Fruit fly (Drosophila melanogaster): ENCODE results near the gene Gr64f.

Gene Gr64f

DNA sequence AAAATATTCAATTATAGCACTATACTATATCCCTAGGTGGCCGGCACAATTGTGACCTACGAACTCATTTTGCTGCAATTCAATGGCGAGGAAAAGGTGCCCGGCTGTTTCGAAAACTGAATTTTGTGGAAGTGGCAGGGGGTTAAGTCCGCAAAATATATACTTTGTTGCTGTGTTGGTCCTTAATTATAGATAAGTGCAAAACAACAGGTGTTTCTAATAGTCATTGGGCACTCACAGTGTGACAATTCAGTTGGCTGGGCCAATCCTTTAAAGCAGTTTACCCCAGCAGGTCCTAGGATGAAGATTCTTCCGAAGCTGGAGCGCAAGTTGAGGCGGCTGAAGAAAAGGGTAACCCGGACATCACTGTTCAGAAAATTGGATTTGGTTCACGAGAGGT is at the start of gene Gr64f:
TSS of gene Gr64f (plus strand) at position 301 of the 400 bp plus-strand sequence.
- TF ChIP-seq pan (optimal IDR thresholded peaks at IDR 0.05) (no peak), rgr (GFP tag; optimal IDR thresholded peaks at IDR 0.05) (no peak), CG32264 (GFP tag; optimal IDR thresholded peaks at IDR 0.05) (no peak), Dif (GFP tag; optimal IDR thresholded peaks at IDR 0.05; ENCODE audit: partially characterized antibody) (no peak), Jra (GFP tag; optimal IDR thresholded peaks at IDR 0.05) (no peak), GATAd (GFP tag; optimal IDR thresholded peaks at IDR 0.05) (no peak), HLH106 (tag; optimal IDR thresholded peaks at IDR 0.05) (no peak), ey (GFP tag; optimal IDR thresholded peaks at IDR 0.05) (no peak), sage (GFP tag; optimal IDR thresholded peaks at IDR 0.05) (no peak), Hr83 (GFP tag; optimal IDR thresholded peaks at IDR 0.05; ENCODE audit: poor library complexity, severe bottlenecking) (no peak), Dfd (GFP tag; optimal IDR thresholded peaks at IDR 0.05) (no peak), lola (GFP tag; optimal IDR thresholded peaks at IDR 0.05) (no peak), Hnf4 (GFP tag; optimal IDR thresholded peaks at IDR 0.05) (no peak), tai (GFP tag; optimal IDR thresholded peaks at IDR 0.05) (no peak), Sp1 (GFP tag; optimal IDR thresholded peaks at IDR 0.05) (no peak), OdsH (GFP tag; optimal IDR thresholded peaks at IDR 0.05) (no peak), Hr78 (GFP tag; optimal IDR thresholded peaks at IDR 0.05) (no peak), CG9705 (GFP tag; optimal IDR thresholded peaks at IDR 0.05) (no peak), brk (GFP tag; optimal IDR thresholded peaks at IDR 0.05) (no peak), psq (GFP tag; optimal IDR thresholded peaks at IDR 0.05) (no peak)

- TF ChIP-seq CG32264 (GFP tag; optimal IDR thresholded peaks at IDR 0.05) = no peak
- TF ChIP-seq dmrt93B (GFP tag; optimal IDR thresholded peaks at IDR 0.05) = no peak
- TF ChIP-seq GATAd (GFP tag; optimal IDR thresholded peaks at IDR 0.05) = no peak
- no peak for TF ChIP-seq CG9705 (GFP tag; optimal IDR thresholded peaks at IDR 0.05)
- TF ChIP-seq Dfd (GFP tag; optimal IDR thresholded peaks at IDR 0.05) = no peak
- TF ChIP-seq Sp1 (GFP tag; optimal IDR thresholded peaks at IDR 0.05) = no peak
- no peak for TF ChIP-seq jim (GFP tag; optimal IDR thresholded peaks at IDR 0.05)
Measured at dm6 chr3L:3995554-3995953, 40.0 kb upstream of the Gr64f start.

DNA sequence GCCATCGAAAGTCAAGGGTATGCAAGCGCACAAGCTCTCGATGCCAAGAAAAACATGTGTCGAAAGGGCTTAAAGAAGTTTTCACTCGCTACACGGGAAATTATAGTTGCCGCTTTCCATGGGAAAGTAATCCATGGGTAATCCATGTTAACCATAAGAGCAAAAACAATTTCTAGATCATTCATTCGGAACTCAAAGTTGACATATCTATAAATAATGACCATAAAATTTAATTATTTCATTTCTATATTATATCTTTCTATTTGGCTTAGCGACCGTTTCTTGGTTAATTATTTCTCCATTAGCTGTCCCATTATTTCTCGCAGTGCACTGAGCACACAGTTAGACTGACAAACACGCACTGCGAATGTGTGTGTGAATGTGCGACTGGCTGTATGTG is 34.9 kb upstream of the Gr64f start:
- TF ChIP-seq tai (GFP tag; optimal IDR thresholded peaks at IDR 0.05) (no peak), Dif (GFP tag; optimal IDR thresholded peaks at IDR 0.05; ENCODE audit: partially characterized antibody) (no peak)

- no peak for TF ChIP-seq fru (GFP tag; optimal IDR thresholded peaks at IDR 0.05)
- TF ChIP-seq Dfd (GFP tag; optimal IDR thresholded peaks at IDR 0.05) = no peak
- TF ChIP-seq Vsx2 (GFP tag; optimal IDR thresholded peaks at IDR 0.05; ENCODE audit: partially characterized antibody) = no peak
- no peak for TF ChIP-seq Hnf4 (GFP tag; optimal IDR thresholded peaks at IDR 0.05)
- TF ChIP-seq Mio (GFP tag; optimal IDR thresholded peaks at IDR 0.05) = no peak
- no peak for TF ChIP-seq brk (GFP tag; optimal IDR thresholded peaks at IDR 0.05)
- no peak for TF ChIP-seq dmrt93B (GFP tag; optimal IDR thresholded peaks at IDR 0.05)
- no peak for TF ChIP-seq br (GFP tag; optimal IDR thresholded peaks at IDR 0.05)
- TF ChIP-seq sage (GFP tag; optimal IDR thresholded peaks at IDR 0.05) = no peak
- TF ChIP-seq sv (GFP tag; optimal IDR thresholded peaks at IDR 0.05) = no peak
- no peak for TF ChIP-seq HLH106 (tag; optimal IDR thresholded peaks at IDR 0.05)
- no peak for TF ChIP-seq N (GFP tag; optimal IDR thresholded peaks at IDR 0.05)
- TF ChIP-seq Jra (GFP tag; optimal IDR thresholded peaks at IDR 0.05) = no peak
- no peak for TF ChIP-seq h (GFP tag; optimal IDR thresholded peaks at IDR 0.05)
- no peak for TF ChIP-seq pan (optimal IDR thresholded peaks at IDR 0.05)
- TF ChIP-seq Rel (GFP tag; optimal IDR thresholded peaks at IDR 0.05) = no peak
- no peak for TF ChIP-seq Rel (tag; optimal IDR thresholded peaks at IDR 0.05)
Measured at dm6 chr3L:4001500-4001899, 34.1 kb upstream of the Gr64f start.

dm6 chr3L:4003316-4003715 is 32.3 kb upstream of the Gr64f start, which contains the start of gene CG14985:
Gene CG14985, plus strand, starts transcription at chr3L:4003474.
- TF ChIP-seq psq (GFP tag; optimal IDR thresholded peaks at IDR 0.05) (no peak), HLH106 (tag; optimal IDR thresholded peaks at IDR 0.05) (no peak), CrebA (GFP tag; optimal IDR thresholded peaks at IDR 0.05; ENCODE audit: borderline replicate concordance) (no peak), N (GFP tag; optimal IDR thresholded peaks at IDR 0.05) (no peak), CG9705 (GFP tag; optimal IDR thresholded peaks at IDR 0.05) (no peak)
